Worm (Caenorhabditis elegans) whole organism, mixed stage, embryonic: ENCODE results near the gene R151.8.

Source experiments
- M03D4.4 ChIP-seq: sonication (generic microtip); optimal IDR thresholded peaks from 2 replicates; lab custom pipeline; 2017; ENCODE audit warnings: mild to moderate bottlenecking, missing genetic modification characterization, missing compliant biosample characterization
- bed-3 ChIP-seq: fragments of 200-800 bp; sonication (Bioruptor generic); optimal IDR thresholded peaks from 3 replicates; lab custom pipeline; 2018; ENCODE audit warnings: mild to moderate bottlenecking, missing genetic modification characterization, moderate library complexity, missing compliant biosample characterization
- blmp-1 ChIP-seq: fragments of 150-350 bp; optimal IDR thresholded peaks from 2 replicates; lab custom pipeline; 2014; ENCODE audit warnings: missing biosample characterization, missing genetic modification characterization
- ceh-39 ChIP-seq: fragments of 150-350 bp; optimal IDR thresholded peaks from 2 replicates; lab custom pipeline; 2014; ENCODE audit warnings: missing biosample characterization, missing genetic modification characterization
- ceh-43 ChIP-seq: fragments of 200-800 bp; sonication (Bioruptor generic); optimal IDR thresholded peaks from 2 replicates; lab custom pipeline; 2018; ENCODE audit warnings: mild to moderate bottlenecking, missing genetic modification characterization, moderate library complexity, missing compliant biosample characterization
- ceh-83 ChIP-seq: fragments of 200-800 bp; sonication (Bioruptor generic); optimal IDR thresholded peaks from 2 replicates; lab custom pipeline; 2018; ENCODE audit warnings: mild to moderate bottlenecking, missing genetic modification characterization, missing compliant biosample characterization
- ces-1 ChIP-seq: fragments of 150-350 bp; optimal IDR thresholded peaks from 2 replicates; lab custom pipeline; 2014; ENCODE audit warnings: missing biosample characterization, missing genetic modification reagents, missing genetic modification characterization
- cnd-1 ChIP-seq: fragments of 200-800 bp; sonication (Bioruptor generic); optimal IDR thresholded peaks from 2 replicates; lab custom pipeline; 2018; ENCODE audit warnings: mild to moderate bottlenecking, missing genetic modification characterization, missing compliant biosample characterization
- drap-1 ChIP-seq: fragments of 200-800 bp; sonication (Bioruptor generic); optimal IDR thresholded peaks from 3 replicates; lab custom pipeline; 2018; ENCODE audit warnings: mild to moderate bottlenecking, missing genetic modification characterization, missing compliant biosample characterization
- elt-1 ChIP-seq: sonication (generic microtip); optimal IDR thresholded peaks from 2 replicates; lab custom pipeline; 2017; ENCODE audit warnings: missing genetic modification characterization, mild to moderate bottlenecking, missing compliant biosample characterization, antibody characterized with exemption, moderate library complexity, borderline replicate concordance; ENCODE audit not compliant: insufficient read depth
- flh-1 ChIP-seq: fragments of 200-800 bp; sonication (Bioruptor generic); optimal IDR thresholded peaks from 2 replicates; lab custom pipeline; 2018; ENCODE audit warnings: mild to moderate bottlenecking, missing genetic modification characterization, moderate library complexity, missing compliant biosample characterization
- hlh-1 ChIP-seq: fragments of 150-350 bp; optimal IDR thresholded peaks from 2 replicates; lab custom pipeline; 2014; ENCODE audit warnings: missing biosample characterization, missing genetic modification reagents, missing genetic modification characterization
- lin-32 ChIP-seq: fragments of 200-800 bp; sonication (Bioruptor generic); optimal IDR thresholded peaks from 2 replicates; lab custom pipeline; 2018; ENCODE audit warnings: mild to moderate bottlenecking, missing genetic modification characterization, missing compliant biosample characterization
- lsy-2 ChIP-seq: fragments of 150-350 bp; optimal IDR thresholded peaks from 2 replicates; lab custom pipeline; 2014; ENCODE audit warnings: missing biosample characterization, missing genetic modification characterization
- mab-5 ChIP-seq: fragments of 150-350 bp; optimal IDR thresholded peaks from 2 replicates; lab custom pipeline; 2014; ENCODE audit warnings: missing biosample characterization, missing genetic modification characterization
- mls-2 ChIP-seq: sonication (generic microtip); optimal IDR thresholded peaks from 2 replicates; lab custom pipeline; 2016; ENCODE audit warnings: mild to moderate bottlenecking, missing genetic modification characterization, moderate library complexity, missing compliant biosample characterization
- nhr-12 ChIP-seq: fragments of 150-350 bp; optimal IDR thresholded peaks from 2 replicates; lab custom pipeline; 2014; ENCODE audit warnings: missing biosample characterization, missing genetic modification characterization
- nhr-28 ChIP-seq: fragments of 150-350 bp; optimal IDR thresholded peaks from 2 replicates; lab custom pipeline; 2014; ENCODE audit warnings: missing biosample characterization, missing genetic modification characterization
- nhr-76 ChIP-seq: sonication (generic microtip); optimal IDR thresholded peaks from 2 replicates; lab custom pipeline; 2017; ENCODE audit warnings: missing biosample characterization, missing genetic modification characterization
- pha-4 ChIP-seq: fragments of 150-350 bp; optimal IDR thresholded peaks from 2 replicates; lab custom pipeline; 2018; ENCODE audit warnings: missing biosample characterization, missing genetic modification reagents, missing genetic modification characterization
- sem-2 ChIP-seq: fragments of 200-800 bp; sonication (Bioruptor generic); optimal IDR thresholded peaks from 2 replicates; lab custom pipeline; 2018; ENCODE audit warnings: mild to moderate bottlenecking, missing genetic modification characterization, missing compliant biosample characterization
- snpc-4 ChIP-seq: fragments of 150-350 bp; optimal IDR thresholded peaks from 2 replicates; lab custom pipeline; 2014; ENCODE audit warnings: missing biosample characterization, missing genetic modification characterization
- sptf-1 ChIP-seq: sonication (generic microtip); optimal IDR thresholded peaks from 2 replicates; lab custom pipeline; 2017; ENCODE audit warnings: mild to moderate bottlenecking, missing genetic modification characterization, moderate library complexity, missing compliant biosample characterization
- unc-120 ChIP-seq: sonication (generic microtip); optimal IDR thresholded peaks from 2 replicates; lab custom pipeline; 2017; ENCODE audit warnings: missing genetic modification characterization, missing compliant biosample characterization; ENCODE audit not compliant: poor library complexity, severe bottlenecking
- unc-39 ChIP-seq: fragments of 150-350 bp; optimal IDR thresholded peaks from 2 replicates; lab custom pipeline; 2014; ENCODE audit warnings: missing biosample characterization, missing genetic modification characterization
- unc-62 ChIP-seq: fragments of 150-350 bp; optimal IDR thresholded peaks from 2 replicates; lab custom pipeline; 2014; ENCODE audit warnings: missing biosample characterization, missing genetic modification reagents, missing genetic modification characterization
- ztf-11 ChIP-seq: fragments of 150-350 bp; optimal IDR thresholded peaks from 2 replicates; lab custom pipeline; 2014; ENCODE audit warnings: missing biosample characterization, missing genetic modification characterization

R151.8 gene

ce11 chrIII:7232782-7233181 is 3.2 kb upstream of the R151.8 start, which contains the start of gene adr-2:
Gene adr-2 (minus strand): TSS chrIII:7232882.
- no peak for TF ChIP-seq M03D4.4 (tag; lab: Kevin White, UChicago)
- no peak for TF ChIP-seq elt-1
- TF ChIP-seq, all 35 proteins: peak for 0

DNA sequence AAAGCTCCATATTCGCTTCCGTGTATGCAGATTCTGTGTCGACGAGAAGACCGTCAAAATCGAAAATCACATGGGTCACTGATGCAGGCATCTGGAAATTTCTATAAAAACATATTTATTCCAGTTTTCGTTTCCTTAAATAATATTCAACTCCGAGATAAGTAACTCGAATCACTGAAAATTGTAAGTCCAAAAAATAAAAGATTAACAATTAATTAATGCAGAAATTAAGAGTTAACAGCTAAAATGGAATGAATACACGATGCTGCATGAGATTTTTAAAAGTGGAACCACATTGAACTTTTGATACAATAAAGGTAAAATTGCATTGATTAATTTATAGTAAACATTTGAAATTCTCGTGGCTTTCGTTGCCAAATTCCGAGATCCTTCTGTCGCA is 1.3 kb upstream of the R151.8 start, which contains the start of gene R151.10:
TSS of gene R151.10 (minus strand) at position 101 of the 400 bp plus-strand sequence.
- no peak for TF ChIP-seq ceh-39 (tag; lab: Kevin White, UChicago)
- no peak for TF ChIP-seq snpc-4 (tag; lab: Kevin White, UChicago)
- TF ChIP-seq mls-2 (tag; lab: Kevin White, UChicago) = no peak
- TF ChIP-seq ces-1 (GFP tag; lab: Kevin White, UChicago) = no peak
- TF ChIP-seq mab-5 (tag; lab: Kevin White, UChicago) = no peak
- TF ChIP-seq lsy-2 (tag; lab: Kevin White, UChicago) = no peak
- no peak for TF ChIP-seq bed-3
- no peak for TF ChIP-seq cnd-1 (tag; lab: Kevin White, UChicago)

- TF ChIP-seq blmp-1 (tag; lab: Kevin White, UChicago) (no peak), lin-32 (GFP tag; lab: Kevin White, UChicago) (no peak)
Observed at ce11 chrIII:7226607-7227006, 3.0 kb downstream of the R151.8 start, which contains the start of gene hsp-75. Gene hsp-75 (minus strand): TSS chrIII:7226707.

- TF ChIP-seq ztf-11 (tag; lab: Kevin White, UChicago) = no peak
- no peak for TF ChIP-seq nhr-12 (tag; lab: Kevin White, UChicago)
- no peak for TF ChIP-seq mls-2 (tag; lab: Kevin White, UChicago)
- TF ChIP-seq pha-4 = no peak
Observed at ce11 chrIII:7223029-7223428, 6.6 kb downstream of the R151.8 start, which contains the start of gene der-2. Gene der-2 (minus strand): TSS chrIII:7223129.

ce11 chrIII:7221103-7221502 is 8.5 kb downstream of the R151.8 start:
- TF ChIP-seq pha-4 = no peak

DNA sequence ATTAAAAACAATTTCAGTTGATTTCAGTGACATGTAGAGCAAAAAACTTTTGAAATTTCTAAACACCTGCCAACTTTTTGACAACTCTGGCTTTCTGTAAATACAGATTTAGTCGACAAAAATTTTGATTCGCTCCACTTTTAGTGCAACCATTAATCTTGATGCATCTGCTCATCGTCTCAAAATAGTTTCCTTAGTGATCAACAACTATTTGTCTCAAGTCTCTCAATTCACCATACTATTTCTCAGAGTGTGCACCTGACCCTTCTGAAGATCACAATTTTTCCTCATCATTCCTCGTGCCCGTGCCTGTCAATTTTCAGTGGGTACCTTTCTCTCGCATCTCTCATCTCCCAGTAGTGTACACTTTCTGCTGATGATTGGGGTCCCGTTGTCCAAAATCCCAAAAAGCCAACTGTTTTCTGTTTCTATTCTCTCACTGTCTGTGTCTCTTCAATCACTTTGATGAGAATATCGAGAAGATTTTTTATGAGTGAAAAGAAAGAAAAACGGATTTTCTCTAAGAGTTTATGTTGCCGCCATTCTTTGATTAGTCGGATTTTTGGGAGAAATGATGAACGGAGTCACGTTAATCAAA is 12.6 kb downstream of the R151.8 start:
- TF ChIP-seq ceh-43 (GFP tag; lab: Kevin White, UChicago) (no peak), ces-1 (GFP tag; lab: Kevin White, UChicago) (no peak), unc-39 (tag; lab: Kevin White, UChicago) (no peak), cnd-1 (tag; lab: Kevin White, UChicago) (no peak), sem-2 (GFP tag; lab: Kevin White, UChicago) (no peak), sptf-1 (tag; lab: Kevin White, UChicago) (no peak), nhr-28 (tag; lab: Kevin White, UChicago) (no peak), unc-120 (tag; lab: Kevin White, UChicago) (peak; percentile 98), hlh-1 (tag; lab: Kevin White, UChicago) (peak; percentile 96), unc-62 (peak; percentile 96)

DNA sequence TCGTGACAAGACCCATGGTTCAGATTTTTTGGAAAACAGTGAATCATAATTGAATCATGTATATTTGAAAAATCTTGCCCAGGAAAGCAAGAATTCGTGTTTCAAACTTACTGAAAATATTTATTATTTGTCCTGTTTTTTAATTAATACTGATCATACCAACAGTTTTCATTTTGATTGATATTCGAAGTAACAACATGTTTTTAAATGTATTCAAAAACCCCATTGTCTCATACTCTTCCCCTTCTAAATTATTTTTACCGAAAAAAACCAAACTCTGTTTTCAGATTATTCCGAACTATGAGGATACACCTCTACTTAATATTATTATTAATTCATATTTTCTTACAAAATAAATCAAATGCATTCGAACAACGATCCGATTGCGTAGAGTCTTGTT is 13.4 kb downstream of the R151.8 start, which contains the start of gene R151.1:
TSS of gene R151.1 (plus strand) at position 301 of the 400 bp plus-strand sequence.
- TF ChIP-seq mab-5 (tag; lab: Kevin White, UChicago) (no peak), ztf-11 (tag; lab: Kevin White, UChicago) (no peak), elt-1 (no peak), nhr-28 (tag; lab: Kevin White, UChicago) (no peak), snpc-4 (tag; lab: Kevin White, UChicago) (no peak), flh-1 (GFP tag; lab: Kevin White, UChicago) (no peak), nhr-76 (tag; lab: Kevin White, UChicago) (no peak), hlh-1 (tag; lab: Kevin White, UChicago) (no peak), M03D4.4 (tag; lab: Kevin White, UChicago) (no peak), drap-1 (GFP tag; lab: Kevin White, UChicago) (no peak), ces-1 (GFP tag; lab: Kevin White, UChicago) (no peak), pha-4 (no peak), ceh-83 (GFP tag; lab: Kevin White, UChicago) (no peak), mls-2 (tag; lab: Kevin White, UChicago) (no peak), unc-62 (no peak), ceh-39 (tag; lab: Kevin White, UChicago) (no peak)
- TF ChIP-seq, all 35 proteins: peak for 0
